Worm (Caenorhabditis elegans) whole organism, L2 larva: ENCODE data around the gene F52C6.4.

Source experiments
- F13H6.1 ChIP-seq: sonication (generic microtip); optimal IDR thresholded peaks from 2 replicates; lab custom pipeline; 2016; ENCODE audit warnings: missing genetic modification characterization, missing compliant biosample characterization
- ama-1 ChIP-seq: fragments of 150-350 bp; optimal IDR thresholded peaks from 2 replicates; lab custom pipeline; 2018; ENCODE audit warnings: inconsistent platforms
- elt-3 ChIP-seq: sonication (generic microtip); optimal IDR thresholded peaks from 2 replicates; lab custom pipeline; 2017; ENCODE audit warnings: missing biosample characterization, missing genetic modification characterization
- fos-1 ChIP-seq: fragments of 150-350 bp; optimal IDR thresholded peaks from 2 replicates; lab custom pipeline; 2014; ENCODE audit warnings: missing biosample characterization, missing genetic modification characterization
- lin-13 ChIP-seq: fragments of 150-350 bp; optimal IDR thresholded peaks from 2 replicates; lab custom pipeline; 2014; ENCODE audit warnings: missing biosample characterization, missing genetic modification reagents, missing genetic modification characterization
- lin-39 ChIP-seq: fragments of 150-350 bp; optimal IDR thresholded peaks from 2 replicates; lab custom pipeline; 2014; ENCODE audit warnings: missing biosample characterization, missing genetic modification reagents, missing genetic modification characterization
- nhr-11 ChIP-seq: fragments of 150-350 bp; optimal IDR thresholded peaks from 2 replicates; lab custom pipeline; 2014; ENCODE audit warnings: missing biosample characterization, missing genetic modification characterization
- nhr-237 ChIP-seq: fragments of 150-350 bp; optimal IDR thresholded peaks from 2 replicates; lab custom pipeline; 2014; ENCODE audit warnings: missing biosample characterization, missing genetic modification characterization
- nhr-6 ChIP-seq: fragments of 150-350 bp; optimal IDR thresholded peaks from 2 replicates; lab custom pipeline; 2014; ENCODE audit warnings: missing biosample characterization, missing genetic modification characterization
- skn-1 ChIP-seq: sonication (generic microtip); optimal IDR thresholded peaks from 2 replicates; lab custom pipeline; 2017; ENCODE audit warnings: missing biosample characterization, missing genetic modification characterization
- snpc-4 ChIP-seq: fragments of 150-350 bp; optimal IDR thresholded peaks from 2 replicates; lab custom pipeline; 2014; ENCODE audit warnings: missing biosample characterization, missing genetic modification characterization

DNA sequence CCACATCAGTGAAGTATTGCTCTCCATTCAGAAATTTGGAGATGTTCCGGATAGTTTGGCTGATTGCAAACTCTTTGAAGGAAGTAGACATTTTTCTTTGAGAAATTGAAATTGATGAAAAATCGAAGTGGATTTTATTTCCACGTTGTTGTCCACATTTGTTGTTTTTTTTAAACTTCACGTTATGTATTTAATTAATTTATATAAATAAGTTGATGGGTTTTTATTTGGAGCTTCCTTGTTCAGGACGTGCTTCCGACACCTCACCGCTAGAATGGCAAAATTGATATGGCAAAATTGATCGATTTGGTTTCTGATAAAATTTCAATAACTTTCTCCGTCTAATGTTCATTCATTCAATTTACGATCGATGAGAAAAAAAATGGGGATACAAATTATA is 23.5 kb downstream of the F52C6.4 start, which contains the start of gene math-48:
- TF ChIP-seq fos-1 (tag; lab: Kevin White, UChicago) (no peak), nhr-237 (no peak), lin-13 (GFP tag; lab: Kevin White, UChicago) (no peak), ama-1 (lab: Kevin White, UChicago) (no peak), F13H6.1 (tag; lab: Kevin White, UChicago) (no peak), skn-1 (tag; lab: Kevin White, UChicago) (no peak), snpc-4 (tag; lab: Kevin White, UChicago) (no peak), elt-3 (tag; lab: Kevin White, UChicago) (no peak), nhr-6 (tag; lab: Kevin White, UChicago) (no peak), nhr-11 (tag; lab: Kevin White, UChicago) (no peak), lin-39 (tag; lab: Kevin White, UChicago) (no peak)
